Worm (Caenorhabditis elegans) whole organism, L4 larva: ENCODE data around the gene irld-6.

Source experiments
- Y75B8A.6 ChIP-seq: fragments of 200-800 bp; sonication (Bioruptor generic); IDR thresholded peaks from 2 replicates; pipeline ENCODE4 v1.3.6; 2022; ENCODE audit warnings: missing genetic modification reagents, missing genetic modification characterization, missing compliant biosample characterization
- nhr-77 ChIP-seq: fragments of 150-350 bp; optimal IDR thresholded peaks from 2 replicates; lab custom pipeline; 2014; ENCODE audit warnings: missing biosample characterization, missing genetic modification characterization
- snpc-4 ChIP-seq: fragments of 150-350 bp; optimal IDR thresholded peaks from 2 replicates; lab custom pipeline; 2014; ENCODE audit warnings: missing biosample characterization, missing genetic modification characterization
- unc-130 ChIP-seq: sonication (generic microtip); optimal IDR thresholded peaks from 2 replicates; lab custom pipeline; 2016; ENCODE audit warnings: missing genetic modification reagents, missing genetic modification characterization, missing compliant biosample characterization

ce11 chrV:10711004-10711403 lies 45.6 kb downstream of the irld-6 start:
- no peak for TF ChIP-seq snpc-4 (tag; lab: Kevin White, UChicago)
- TF ChIP-seq Y75B8A.6 (GFP tag; lab: Robert Waterston, UW) = no peak
- no peak for TF ChIP-seq nhr-77
- no peak for TF ChIP-seq unc-130 (GFP tag; lab: Kevin White, UChicago)
